Worm (Caenorhabditis elegans) whole organism, midembryonic: ENCODE measurements around the gene amx-1.

Experiments used
- T22C8.4 ChIP-seq: fragments of 200-800 bp; sonication (Bioruptor generic); IDR thresholded peaks from 2 replicates; pipeline ENCODE4 v1.3.6; 2022; ENCODE audit warnings: missing genetic modification characterization, missing compliant biosample characterization
- cog-1 ChIP-seq: sonication (generic microtip); optimal IDR thresholded peaks from 2 replicates; lab custom pipeline; 2016; ENCODE audit warnings: missing genetic modification characterization, missing compliant biosample characterization
- flt-1 ChIP-seq: fragments of 200-800 bp; sonication (Bioruptor generic); IDR thresholded peaks from 2 replicates; pipeline ENCODE4 v1.3.6; 2022; ENCODE audit warnings: missing genetic modification characterization, missing compliant biosample characterization
- klf-2 ChIP-seq: fragments of 200-800 bp; sonication (Bioruptor generic); conservative IDR thresholded peaks from 2 replicates; pipeline ENCODE4 v1.3.6; 2022; ENCODE audit warnings: missing genetic modification reagents, missing genetic modification characterization, missing compliant biosample characterization
- med-1 ChIP-seq: sonication (generic microtip); optimal IDR thresholded peaks from 2 replicates; lab custom pipeline; 2017; ENCODE audit warnings: missing genetic modification characterization, mild to moderate bottlenecking, missing compliant biosample characterization, antibody characterized with exemption, missing genetic modification reagents; ENCODE audit not compliant: insufficient read depth
- ref-1 ChIP-seq: fragments of 200-800 bp; sonication (Bioruptor generic); conservative IDR thresholded peaks from 2 replicates; pipeline ENCODE4 v1.3.6; 2022; ENCODE audit warnings: missing genetic modification reagents, missing genetic modification characterization, missing compliant biosample characterization
- tab-1 ChIP-seq: fragments of 200-800 bp; sonication (Bioruptor generic); IDR thresholded peaks from 2 replicates; pipeline ENCODE4 v1.3.6; 2022; ENCODE audit warnings: missing genetic modification characterization, missing compliant biosample characterization
- ztf-23 ChIP-seq: fragments of 200-800 bp; sonication (Bioruptor generic); IDR thresholded peaks from 2 replicates; pipeline ENCODE4 v1.3.6; 2022; ENCODE audit warnings: missing genetic modification reagents, missing genetic modification characterization, missing compliant biosample characterization
- ztf-29 ChIP-seq: fragments of 200-800 bp; sonication (Bioruptor generic); IDR thresholded peaks from 2 replicates; pipeline ENCODE4 v1.3.6; 2022; ENCODE audit warnings: missing genetic modification reagents, missing genetic modification characterization, missing compliant biosample characterization

The amx-1 gene

ce11 chrIII:3821969-3822453 is at the start of gene amx-1:
TSS of gene amx-1 (plus strand) at chrIII:3822403.
- TF ChIP-seq klf-2 (GFP tag; lab: Robert Waterston, UW) (no peak), ztf-29 (no peak), tab-1 (GFP tag; lab: Robert Waterston, UW) (no peak), med-1 (GFP tag; lab: Kevin White, UChicago) (no peak), cog-1 (tag; lab: Kevin White, UChicago) (no peak), flt-1 (no peak), ztf-23 (GFP tag; lab: Robert Waterston, UW) (no peak)

ce11 chrIII:3773173-3773572 is 49.0 kb upstream of the amx-1 start, which contains the start of gene lec-4:
TSS of gene lec-4 (minus strand) at chrIII:3773326.
- TF ChIP-seq T22C8.4 (GFP tag; lab: Robert Waterston, UW) = no peak
- TF ChIP-seq tab-1 (GFP tag; lab: Robert Waterston, UW) = no peak
- no peak for TF ChIP-seq ztf-29
- no peak for TF ChIP-seq med-1 (GFP tag; lab: Kevin White, UChicago)
- no peak for TF ChIP-seq ref-1 (GFP tag; lab: Robert Waterston, UW)
- no peak for TF ChIP-seq klf-2 (GFP tag; lab: Robert Waterston, UW)
- no peak for TF ChIP-seq ztf-23 (GFP tag; lab: Robert Waterston, UW)
- TF ChIP-seq flt-1 = no peak
- no peak for TF ChIP-seq cog-1 (tag; lab: Kevin White, UChicago)

ce11 chrIII:3774550-3774949 is 47.7 kb upstream of the amx-1 start:
- TF ChIP-seq cog-1 (tag; lab: Kevin White, UChicago) (no peak), flt-1 (no peak), ref-1 (GFP tag; lab: Robert Waterston, UW) (no peak), med-1 (GFP tag; lab: Kevin White, UChicago) (no peak), T22C8.4 (GFP tag; lab: Robert Waterston, UW) (no peak), ztf-23 (GFP tag; lab: Robert Waterston, UW) (no peak), ztf-29 (no peak), klf-2 (GFP tag; lab: Robert Waterston, UW) (no peak), tab-1 (GFP tag; lab: Robert Waterston, UW) (no peak)

- TF ChIP-seq med-1 (GFP tag; lab: Kevin White, UChicago) = no peak
- TF ChIP-seq T22C8.4 (GFP tag; lab: Robert Waterston, UW) = no peak
- TF ChIP-seq cog-1 (tag; lab: Kevin White, UChicago) = no peak
- no peak for TF ChIP-seq klf-2 (GFP tag; lab: Robert Waterston, UW)
- TF ChIP-seq ztf-23 (GFP tag; lab: Robert Waterston, UW) = no peak
- TF ChIP-seq flt-1 = no peak
- TF ChIP-seq ref-1 (GFP tag; lab: Robert Waterston, UW) = no peak
- no peak for TF ChIP-seq ztf-29
- no peak for TF ChIP-seq tab-1 (GFP tag; lab: Robert Waterston, UW)
These were observed 40.4 kb upstream of the amx-1 start for ce11 chrIII:3781827-3782226.

- TF ChIP-seq ztf-23 (GFP tag; lab: Robert Waterston, UW) = no peak
- no peak for TF ChIP-seq med-1 (GFP tag; lab: Kevin White, UChicago)
- no peak for TF ChIP-seq ref-1 (GFP tag; lab: Robert Waterston, UW)
- TF ChIP-seq klf-2 (GFP tag; lab: Robert Waterston, UW) = no peak
- no peak for TF ChIP-seq flt-1
- TF ChIP-seq T22C8.4 (GFP tag; lab: Robert Waterston, UW) = no peak
- TF ChIP-seq cog-1 (tag; lab: Kevin White, UChicago) = no peak
- TF ChIP-seq tab-1 (GFP tag; lab: Robert Waterston, UW) = no peak
- TF ChIP-seq ztf-29 = no peak
These were observed 39.4 kb upstream of the amx-1 start for ce11 chrIII:3782853-3783252.

- TF ChIP-seq tab-1 (GFP tag; lab: Robert Waterston, UW) = no peak
- TF ChIP-seq ref-1 (GFP tag; lab: Robert Waterston, UW) = no peak
- TF ChIP-seq klf-2 (GFP tag; lab: Robert Waterston, UW) = no peak
- TF ChIP-seq ztf-29 = no peak
- no peak for TF ChIP-seq ztf-23 (GFP tag; lab: Robert Waterston, UW)
- TF ChIP-seq flt-1 = no peak
- no peak for TF ChIP-seq T22C8.4 (GFP tag; lab: Robert Waterston, UW)
- TF ChIP-seq med-1 (GFP tag; lab: Kevin White, UChicago) = no peak
- no peak for TF ChIP-seq cog-1 (tag; lab: Kevin White, UChicago)
These were observed 38.3 kb upstream of the amx-1 start for ce11 chrIII:3783914-3784313.

ce11 chrIII:3785094-3785493 is 37.1 kb upstream of the amx-1 start:
- TF ChIP-seq ztf-29 (peak; percentile 32; the same call in 1 of the 2 replicates), flt-1 (no peak)

ce11 chrIII:3786427-3786935 is 35.7 kb upstream of the amx-1 start, which contains the start of gene acy-3:
TSS of gene acy-3 (minus strand) at chrIII:3786477.
- TF ChIP-seq tab-1 (GFP tag; lab: Robert Waterston, UW) (0 out of 2 replicates have a peak, but pooled peaks have one; percentile 27), cog-1 (tag; lab: Kevin White, UChicago) (no peak), flt-1 (no peak), med-1 (GFP tag; lab: Kevin White, UChicago) (no peak), ref-1 (GFP tag; lab: Robert Waterston, UW) (no peak)

ce11 chrIII:3789688-3790371 is 32.4 kb upstream of the amx-1 start:
- no peak for TF ChIP-seq flt-1
- TF ChIP-seq ref-1 (GFP tag; lab: Robert Waterston, UW) = no peak
- no peak for TF ChIP-seq klf-2 (GFP tag; lab: Robert Waterston, UW)
- TF ChIP-seq med-1 (GFP tag; lab: Kevin White, UChicago) = no peak
- TF ChIP-seq cog-1 (tag; lab: Kevin White, UChicago) = no peak
- TF ChIP-seq ztf-23 (GFP tag; lab: Robert Waterston, UW) = no peak
- TF ChIP-seq tab-1 (GFP tag; lab: Robert Waterston, UW) = no peak
- TF ChIP-seq T22C8.4 (GFP tag; lab: Robert Waterston, UW) = no peak
- no peak for TF ChIP-seq ztf-29
